In genomic region chr3R:4974514-4975314, dm6 we compare ENCODE assay signal across 1 fruit fly cellular context.
TF ChIP-seq lines count a peak whose summit lies in the region.

No protein-coding gene starts in this region.

TF ChIP-seq in whole organism, embryonic, 481 proteins besides CTCF, POLR2A, EP300 and RAD21 (continued from another document and continues in another):
- TF ChIP-seq phol (tag; optimal IDR thresholded peaks at IDR 0.05; lab: Kevin White, UChicago) (peak; percentile 27), stwl (tag; optimal IDR thresholded peaks at IDR 0.05; lab: Kevin White, UChicago) (no peak), H2.0 (GFP tag; IDR thresholded peaks at IDR 0.05; lab: Robert Waterston, UW) (no peak), CG14014 (GFP tag; IDR thresholded peaks at IDR 0.05; lab: Robert Waterston, UW) (0 out of 2 replicates have a peak, but pooled peaks have one; percentile 30), grn (GFP tag; optimal IDR thresholded peaks at IDR 0.05; lab: Kevin White, UChicago) (no peak), Xbp1 (GFP tag; optimal IDR thresholded peaks at IDR 0.05; lab: Kevin White, UChicago) (no peak), CG7745 (tag; optimal IDR thresholded peaks at IDR 0.05; lab: Kevin White, UChicago) (no peak), zf30C (GFP tag; optimal IDR thresholded peaks at IDR 0.05; lab: Kevin White, UChicago) (no peak), TFAM (GFP tag; optimal IDR thresholded peaks at IDR 0.05; lab: Kevin White, UChicago) (no peak), CG8765 (GFP tag; IDR thresholded peaks at IDR 0.05; lab: Robert Waterston, UW) (0 out of 2 replicates have a peak, but pooled peaks have one; percentile 44), bsh (GFP tag; optimal IDR thresholded peaks at IDR 0.05; lab: Kevin White, UChicago) (no peak), dm (GFP tag; optimal IDR thresholded peaks at IDR 0.05; lab: Kevin White, UChicago) (no peak), Dll (GFP tag; IDR thresholded peaks at IDR 0.05; lab: Robert Waterston, UW; ENCODE audit: partially characterized antibody) (no peak), CG1024 (GFP tag; IDR thresholded peaks at IDR 0.05; lab: Robert Waterston, UW) (no peak), Myb (GFP tag; optimal IDR thresholded peaks at IDR 0.05; lab: Kevin White, UChicago) (peak; percentile 14), CG16815 (GFP tag; optimal IDR thresholded peaks at IDR 0.05; lab: Kevin White, UChicago) (no peak), nerfin-1 (tag; optimal IDR thresholded peaks at IDR 0.05; lab: Kevin White, UChicago) (no peak), Trl (optimal IDR thresholded peaks at IDR 0.05; lab: Kevin White, UChicago) (no peak), Trl (GFP tag; optimal IDR thresholded peaks at IDR 0.05; lab: Kevin White, UChicago) (peak; percentile 27), CG11456 (GFP tag; IDR thresholded peaks at IDR 0.05; lab: Robert Waterston, UW) (no peak), ATbp (GFP tag; optimal IDR thresholded peaks at IDR 0.05; lab: Kevin White, UChicago) (peak; percentile 6), CG18476 (GFP tag; optimal IDR thresholded peaks at IDR 0.05; lab: Kevin White, UChicago) (no peak), cas (GFP tag; IDR thresholded peaks at IDR 0.05; lab: Robert Waterston, UW) (no peak), aop (GFP tag; IDR thresholded peaks at IDR 0.05; lab: Robert Waterston, UW) (no peak), cad (GFP tag; optimal IDR thresholded peaks at IDR 0.05; lab: Kevin White, UChicago) (no peak), Stat92E (GFP tag; optimal IDR thresholded peaks at IDR 0.05; lab: Kevin White, UChicago) (no peak), CG2889 (GFP tag; IDR thresholded peaks at IDR 0.05; lab: Robert Waterston, UW) (no peak), CG8359 (GFP tag; optimal IDR thresholded peaks at IDR 0.05; lab: Kevin White, UChicago; ENCODE audit: borderline replicate concordance) (no peak), CG12769 (tag; optimal IDR thresholded peaks at IDR 0.05; lab: Kevin White, UChicago) (no peak), pita (GFP tag; optimal IDR thresholded peaks at IDR 0.05; lab: Kevin White, UChicago) (no peak), Max (GFP tag; optimal IDR thresholded peaks at IDR 0.05; lab: Kevin White, UChicago) (no peak), D (optimal IDR thresholded peaks at IDR 0.05; lab: Kevin White, UChicago) (no peak), D (GFP tag; optimal IDR thresholded peaks at IDR 0.05; lab: Kevin White, UChicago) (no peak), CG17361 (GFP tag; IDR thresholded peaks at IDR 0.05; lab: Robert Waterston, UW) (no peak), CG4820 (GFP tag; optimal IDR thresholded peaks at IDR 0.05; lab: Kevin White, UChicago) (peak; percentile 3), CG7372 (GFP tag; IDR thresholded peaks at IDR 0.05; lab: Robert Waterston, UW) (no peak), Hsf (GFP tag; optimal IDR thresholded peaks at IDR 0.05; lab: Kevin White, UChicago) (no peak), run (tag; optimal IDR thresholded peaks at IDR 0.05; lab: Kevin White, UChicago) (no peak), CG10462 (GFP tag; optimal IDR thresholded peaks at IDR 0.05; lab: Kevin White, UChicago) (no peak), maf-S (GFP tag; optimal IDR thresholded peaks at IDR 0.05; lab: Kevin White, UChicago) (no peak), ken (GFP tag; IDR thresholded peaks at IDR 0.05; lab: Robert Waterston, UW) (0 out of 3 replicates have a peak, but pooled peaks have one; percentile 42), eyg (GFP tag; optimal IDR thresholded peaks at IDR 0.05; lab: Kevin White, UChicago) (no peak), Nf-YA (GFP tag; IDR thresholded peaks at IDR 0.05; lab: Robert Waterston, UW) (0 out of 2 replicates have a peak, but pooled peaks have one; percentile 8), Nf-YC (tag; optimal IDR thresholded peaks at IDR 0.05; lab: Kevin White, UChicago) (no peak), esg (GFP tag; conservative IDR thresholded peaks at IDR 0.05; lab: Robert Waterston, UW) (no peak), bowl (GFP tag; IDR thresholded peaks at IDR 0.05; lab: Robert Waterston, UW) (no peak), shn (GFP tag; optimal IDR thresholded peaks at IDR 0.05; lab: Kevin White, UChicago) (no peak), CG1792 (GFP tag; optimal IDR thresholded peaks at IDR 0.05; lab: Kevin White, UChicago) (no peak), CG18262 (tag; optimal IDR thresholded peaks at IDR 0.05; lab: Kevin White, UChicago) (peak; percentile 51), amos (GFP tag; IDR thresholded peaks at IDR 0.05; lab: Robert Waterston, UW; ENCODE audit: partially characterized antibody) (no peak), CG14050 (GFP tag; IDR thresholded peaks at IDR 0.05; lab: Robert Waterston, UW) (no peak; the same call in 2 of the 3 replicates), Chrac-16 (GFP tag; optimal IDR thresholded peaks at IDR 0.05; lab: Kevin White, UChicago) (peak; percentile 21), CG6272 (GFP tag; IDR thresholded peaks at IDR 0.05; lab: Robert Waterston, UW) (no peak), dimm (GFP tag; IDR thresholded peaks at IDR 0.05; lab: Robert Waterston, UW) (no peak), knrl (GFP tag; IDR thresholded peaks at IDR 0.05; lab: Robert Waterston, UW; ENCODE audit: partially characterized antibody) (no peak), hbn (GFP tag; IDR thresholded peaks at IDR 0.05; lab: Robert Waterston, UW; ENCODE audit: partially characterized antibody) (no peak), CG3065 (GFP tag; optimal IDR thresholded peaks at IDR 0.05; lab: Kevin White, UChicago) (peak; percentile 18), jigr1 (GFP tag; IDR thresholded peaks at IDR 0.05; lab: Robert Waterston, UW) (no peak), ci (GFP tag; IDR thresholded peaks at IDR 0.05; lab: Robert Waterston, UW) (peak; percentile 60), her (GFP tag; optimal IDR thresholded peaks at IDR 0.05; lab: Kevin White, UChicago) (no peak), cwo (GFP tag; optimal IDR thresholded peaks at IDR 0.05; lab: Kevin White, UChicago) (no peak), CG30403 (GFP tag; optimal IDR thresholded peaks at IDR 0.05; lab: Kevin White, UChicago) (peak; percentile 47), row (GFP tag; IDR thresholded peaks at IDR 0.05; lab: Robert Waterston, UW) (peak; percentile 43; the same call in 2 of the 3 replicates), inv (GFP tag; IDR thresholded peaks at IDR 0.05; lab: Robert Waterston, UW; ENCODE audit: partially characterized antibody) (no peak), sima (GFP tag; optimal IDR thresholded peaks at IDR 0.05; lab: Kevin White, UChicago) (no peak), dmrt99B (tag; optimal IDR thresholded peaks at IDR 0.05; lab: Kevin White, UChicago) (no peak), CG1832 (GFP tag; optimal IDR thresholded peaks at IDR 0.05; lab: Kevin White, UChicago) (no peak), ab (GFP tag; optimal IDR thresholded peaks at IDR 0.05; lab: Kevin White, UChicago) (no peak), Atf-2 (GFP tag; optimal IDR thresholded peaks at IDR 0.05; lab: Kevin White, UChicago) (peak; percentile 46), NC2β (GFP tag; optimal IDR thresholded peaks at IDR 0.05; lab: Kevin White, UChicago) (peak; percentile 8), CG12391 (tag; optimal IDR thresholded peaks at IDR 0.05; lab: Kevin White, UChicago) (no peak), Deaf1 (tag; optimal IDR thresholded peaks at IDR 0.05; lab: Kevin White, UChicago) (peak; percentile 69), stc (GFP tag; IDR thresholded peaks at IDR 0.05; lab: Robert Waterston, UW) (no peak), pzg (GFP tag; optimal IDR thresholded peaks at IDR 0.05; lab: Kevin White, UChicago) (no peak), CG17359 (tag; optimal IDR thresholded peaks at IDR 0.05; lab: Kevin White, UChicago) (no peak), CG3163 (GFP tag; optimal IDR thresholded peaks at IDR 0.05; lab: Kevin White, UChicago) (no peak), lilli (GFP tag; optimal IDR thresholded peaks at IDR 0.05; lab: Kevin White, UChicago) (no peak), Sry-δ (GFP tag; optimal IDR thresholded peaks at IDR 0.05; lab: Kevin White, UChicago) (no peak), gro (GFP tag; optimal IDR thresholded peaks at IDR 0.05; lab: Kevin White, UChicago) (no peak), CG10959 (GFP tag; IDR thresholded peaks at IDR 0.05; lab: Robert Waterston, UW) (0 out of 2 replicates have a peak, but pooled peaks have one; percentile 11), tll (GFP tag; optimal IDR thresholded peaks at IDR 0.05; lab: Kevin White, UChicago) (no peak), vvl (GFP tag; IDR thresholded peaks at IDR 0.05; lab: Robert Waterston, UW) (0 out of 2 replicates have a peak, but pooled peaks have one; percentile 28), CG12104 (GFP tag; optimal IDR thresholded peaks at IDR 0.05; lab: Kevin White, UChicago) (peak; percentile 24), CG18011 (GFP tag; optimal IDR thresholded peaks at IDR 0.05; lab: Kevin White, UChicago) (no peak), ham (GFP tag; IDR thresholded peaks at IDR 0.05; lab: Robert Waterston, UW) (no peak), disco-r (GFP tag; optimal IDR thresholded peaks at IDR 0.05; lab: Kevin White, UChicago) (no peak), emc (GFP tag; optimal IDR thresholded peaks at IDR 0.05; lab: Kevin White, UChicago) (no peak), Dad (GFP tag; optimal IDR thresholded peaks at IDR 0.05; lab: Kevin White, UChicago) (no peak), danr (GFP tag; IDR thresholded peaks at IDR 0.05; lab: Robert Waterston, UW) (no peak), dmrt11E (tag; optimal IDR thresholded peaks at IDR 0.05; lab: Kevin White, UChicago) (no peak), zfh1 (GFP tag; IDR thresholded peaks at IDR 0.05; lab: Robert Waterston, UW) (peak; percentile 47; the same call in 1 of the 3 replicates), cato (GFP tag; optimal IDR thresholded peaks at IDR 0.05; lab: Kevin White, UChicago; ENCODE audit: borderline replicate concordance) (no peak), CG1603 (tag; optimal IDR thresholded peaks at IDR 0.05; lab: Kevin White, UChicago) (peak; percentile 2), NK7.1 (GFP tag; optimal IDR thresholded peaks at IDR 0.05; lab: Kevin White, UChicago) (no peak), trh (GFP tag; optimal IDR thresholded peaks at IDR 0.05; lab: Kevin White, UChicago) (no peak), nmo (GFP tag; optimal IDR thresholded peaks at IDR 0.05; lab: Kevin White, UChicago) (peak; percentile 42), Pdp1 (GFP tag; optimal IDR thresholded peaks at IDR 0.05; lab: Kevin White, UChicago) (peak in 1 of 2 experiments; percentile 19), tx (GFP tag; optimal IDR thresholded peaks at IDR 0.05; lab: Kevin White, UChicago) (no peak), CG6791 (GFP tag; IDR thresholded peaks at IDR 0.05; lab: Robert Waterston, UW; ENCODE audit: partially characterized antibody) (0 out of 3 replicates have a peak, but pooled peaks have one; percentile 42), sisA (GFP tag; IDR thresholded peaks at IDR 0.05; lab: Robert Waterston, UW) (0 out of 2 replicates have a peak, but pooled peaks have one; percentile 16), tap (tag; optimal IDR thresholded peaks at IDR 0.05; lab: Kevin White, UChicago) (no peak), exex (tag; optimal IDR thresholded peaks at IDR 0.05; lab: Kevin White, UChicago) (no peak), Meics (GFP tag; optimal IDR thresholded peaks at IDR 0.05; lab: Kevin White, UChicago) (no peak), CG3995 (GFP tag; optimal IDR thresholded peaks at IDR 0.05; lab: Kevin White, UChicago) (no peak), oc (tag; optimal IDR thresholded peaks at IDR 0.05; lab: Kevin White, UChicago) (no peak), zfh2 (GFP tag; optimal IDR thresholded peaks at IDR 0.05; lab: Kevin White, UChicago) (no peak), Hey (tag; optimal IDR thresholded peaks at IDR 0.05; lab: Kevin White, UChicago) (no peak), B-H1 (GFP tag; IDR thresholded peaks at IDR 0.05; lab: Robert Waterston, UW) (no peak), CG9609 (GFP tag; optimal IDR thresholded peaks at IDR 0.05; lab: Kevin White, UChicago) (no peak), CG2116 (GFP tag; optimal IDR thresholded peaks at IDR 0.05; lab: Kevin White, UChicago) (no peak), CG17328 (GFP tag; IDR thresholded peaks at IDR 0.05; lab: Robert Waterston, UW) (no peak), CG9817 (tag; optimal IDR thresholded peaks at IDR 0.05; lab: Kevin White, UChicago) (no peak), crol (GFP tag; IDR thresholded peaks at IDR 0.05; lab: Robert Waterston, UW) (no peak), ro (GFP tag; IDR thresholded peaks at IDR 0.05; lab: Robert Waterston, UW) (no peak), eve (GFP tag; optimal IDR thresholded peaks at IDR 0.05; lab: Kevin White, UChicago) (peak in 1 of 2 experiments; percentile 68), H15 (GFP tag; IDR thresholded peaks at IDR 0.05; lab: Robert Waterston, UW) (no peak), CG8924 (tag; optimal IDR thresholded peaks at IDR 0.05; lab: Kevin White, UChicago) (no peak), Mrtf (GFP tag; IDR thresholded peaks at IDR 0.05; lab: Robert Waterston, UW) (no peak), fd64A (GFP tag; optimal IDR thresholded peaks at IDR 0.05; lab: Kevin White, UChicago) (peak; percentile 45), Hand (GFP tag; optimal IDR thresholded peaks at IDR 0.05; lab: Kevin White, UChicago) (no peak), nau (GFP tag; optimal IDR thresholded peaks at IDR 0.05; lab: Kevin White, UChicago) (no peak), unc-4 (GFP tag; IDR thresholded peaks at IDR 0.05; lab: Robert Waterston, UW; ENCODE audit: partially characterized antibody) (no peak), GATAe (GFP tag; conservative IDR thresholded peaks at IDR 0.05; lab: Robert Waterston, UW) (no peak), sim (GFP tag; IDR thresholded peaks at IDR 0.05; lab: Robert Waterston, UW) (no peak), CG13775 (GFP tag; optimal IDR thresholded peaks at IDR 0.05; lab: Kevin White, UChicago) (peak; percentile 14), MBD-R2 (GFP tag; IDR thresholded peaks at IDR 0.05; lab: Robert Waterston, UW) (no peak), CrebB (tag; optimal IDR thresholded peaks at IDR 0.05; lab: Kevin White, UChicago) (no peak), hkb (optimal IDR thresholded peaks at IDR 0.05; lab: Kevin White, UChicago) (peak; percentile 14), hkb (GFP tag; IDR thresholded peaks at IDR 0.05; lab: Robert Waterston, UW) (no peak), onecut (GFP tag; IDR thresholded peaks at IDR 0.05; lab: Robert Waterston, UW) (no peak), CG4730 (GFP tag; IDR thresholded peaks at IDR 0.05; lab: Robert Waterston, UW) (no peak), wek (GFP tag; optimal IDR thresholded peaks at IDR 0.05; lab: Kevin White, UChicago) (peak; percentile 25), CG32767 (GFP tag; IDR thresholded peaks at IDR 0.05; lab: Robert Waterston, UW) (0 out of 2 replicates have a peak, but pooled peaks have one; percentile 22), HmgD (GFP tag; optimal IDR thresholded peaks at IDR 0.05; lab: Kevin White, UChicago) (peak; percentile 11), ac (GFP tag; optimal IDR thresholded peaks at IDR 0.05; lab: Kevin White, UChicago) (no peak), sens-2 (GFP tag; IDR thresholded peaks at IDR 0.05; lab: Robert Waterston, UW) (no peak)
